Worm (Caenorhabditis elegans): ENCODE measurements around the gene best-24.

- TF ChIP-seq cog-1 (tag; optimal IDR thresholded peaks at IDR 0.05) (no peak), med-1 (GFP tag; optimal IDR thresholded peaks at IDR 0.05; ENCODE audit: insufficient read depth) (no peak), tab-1 (GFP tag; IDR thresholded peaks at IDR 0.05) (no peak), flt-1 (GFP tag; IDR thresholded peaks at IDR 0.05) (no peak), ztf-23 (GFP tag; IDR thresholded peaks at IDR 0.05) (no peak)
Measured at ce11 chrIII:7882900-7883299, 17.9 kb upstream of the best-24 start, which contains the start of gene ZK688.9.
